Worm (Caenorhabditis elegans) whole organism, L3 larva: ENCODE results near the gene str-243.

ENCODE experiments used
- aly-2 ChIP-seq: fragments of 150-350 bp; optimal IDR thresholded peaks from 2 replicates; lab custom pipeline; 2014; ENCODE audit warnings: missing biosample characterization, missing genetic modification characterization
- ceh-82 ChIP-seq: fragments of 150-350 bp; optimal IDR thresholded peaks from 2 replicates; lab custom pipeline; 2014; ENCODE audit warnings: missing biosample characterization, missing genetic modification characterization
- daf-12 ChIP-seq: fragments of 150-350 bp; optimal IDR thresholded peaks from 2 replicates; lab custom pipeline; 2014; ENCODE audit warnings: missing biosample characterization, missing genetic modification reagents, missing genetic modification characterization
- egl-27 ChIP-seq: sonication (generic microtip); optimal IDR thresholded peaks from 4 replicates; lab custom pipeline; 2017; ENCODE audit warnings: missing biosample characterization, missing genetic modification reagents, missing genetic modification characterization
- egl-5 ChIP-seq: fragments of 150-350 bp; optimal IDR thresholded peaks from 2 replicates; lab custom pipeline; 2017; ENCODE audit warnings: missing biosample characterization, missing genetic modification reagents, missing genetic modification characterization, inconsistent platforms
- elt-1 ChIP-seq: fragments of 150-350 bp; optimal IDR thresholded peaks from 2 replicates; lab custom pipeline; 2014; ENCODE audit warnings: missing biosample characterization, missing genetic modification characterization
- elt-2 ChIP-seq: sonication (generic microtip); optimal IDR thresholded peaks from 2 replicates; lab custom pipeline; 2016; ENCODE audit warnings: missing genetic modification reagents, mild to moderate bottlenecking, missing genetic modification characterization, missing compliant biosample characterization
- eor-1 ChIP-seq, 2 experiments: fragments of 150-350 bp; optimal IDR thresholded peaks; 2 replicates each; lab custom pipeline; 2014 to 2018; ENCODE audit warnings: missing biosample characterization in 2 of 2, missing genetic modification characterization in 2 of 2
- fkh-2 ChIP-seq: fragments of 150-350 bp; optimal IDR thresholded peaks from 2 replicates; lab custom pipeline; 2014; ENCODE audit warnings: missing biosample characterization, missing genetic modification reagents, missing genetic modification characterization
- fos-1 ChIP-seq: fragments of 150-350 bp; optimal IDR thresholded peaks from 2 replicates; lab custom pipeline; 2014; ENCODE audit warnings: missing biosample characterization, missing genetic modification characterization
- hmg-11 ChIP-seq: sonication (generic microtip); optimal IDR thresholded peaks from 2 replicates; lab custom pipeline; 2016; ENCODE audit warnings: missing genetic modification characterization, missing compliant biosample characterization
- lin-15B ChIP-seq: fragments of 150-350 bp; optimal IDR thresholded peaks from 2 replicates; lab custom pipeline; 2014; ENCODE audit warnings: missing biosample characterization, missing genetic modification characterization
- lin-39 ChIP-seq: fragments of 150-350 bp; optimal IDR thresholded peaks from 2 replicates; lab custom pipeline; 2018; ENCODE audit warnings: missing biosample characterization, missing genetic modification reagents, missing genetic modification characterization
- lsy-12 ChIP-seq: sonication (generic microtip); optimal IDR thresholded peaks from 2 replicates; lab custom pipeline; 2016; ENCODE audit warnings: mild to moderate bottlenecking, missing genetic modification characterization, missing compliant biosample characterization
- mdl-1 ChIP-seq: fragments of 150-350 bp; optimal IDR thresholded peaks from 2 replicates; lab custom pipeline; 2014; ENCODE audit warnings: missing biosample characterization, missing genetic modification characterization
- mml-1 ChIP-seq: fragments of 150-350 bp; sonication (generic microtip); optimal IDR thresholded peaks from 3 replicates; lab custom pipeline; 2014; ENCODE audit warnings: missing biosample characterization, missing genetic modification characterization
- nfya-1 ChIP-seq: sonication (generic microtip); optimal IDR thresholded peaks from 2 replicates; lab custom pipeline; 2017; ENCODE audit warnings: missing genetic modification characterization, mild to moderate bottlenecking, missing compliant biosample characterization, antibody characterized with exemption, moderate library complexity; ENCODE audit not compliant: insufficient read depth
- nhr-12 ChIP-seq: fragments of 150-350 bp; optimal IDR thresholded peaks from 2 replicates; lab custom pipeline; 2014; ENCODE audit warnings: missing biosample characterization, missing genetic modification characterization
- nhr-23 ChIP-seq: fragments of 150-350 bp; optimal IDR thresholded peaks from 2 replicates; lab custom pipeline; 2014; ENCODE audit warnings: missing biosample characterization, missing genetic modification reagents, missing genetic modification characterization
- nhr-237 ChIP-seq: fragments of 150-350 bp; optimal IDR thresholded peaks from 2 replicates; lab custom pipeline; 2014; ENCODE audit warnings: missing biosample characterization, missing genetic modification characterization
- nhr-25 ChIP-seq: sonication (generic microtip); optimal IDR thresholded peaks from 2 replicates; lab custom pipeline; 2017; ENCODE audit warnings: missing biosample characterization, missing genetic modification characterization
- nhr-28 ChIP-seq: fragments of 150-350 bp; optimal IDR thresholded peaks from 2 replicates; lab custom pipeline; 2014; ENCODE audit warnings: missing biosample characterization, missing genetic modification characterization
- nhr-43 ChIP-seq: sonication (generic microtip); optimal IDR thresholded peaks from 2 replicates; lab custom pipeline; 2016; ENCODE audit warnings: mild to moderate bottlenecking, missing genetic modification characterization, missing compliant biosample characterization; ENCODE audit not compliant: poor library complexity, severe bottlenecking
- nhr-67 ChIP-seq: fragments of 150-350 bp; optimal IDR thresholded peaks from 2 replicates; lab custom pipeline; 2014; ENCODE audit warnings: missing biosample characterization, missing genetic modification characterization
- nhr-76 ChIP-seq: fragments of 150-350 bp; sonication (generic microtip); optimal IDR thresholded peaks from 5 replicates; lab custom pipeline; 2014; ENCODE audit warnings: missing biosample characterization, missing genetic modification characterization
- pha-4 ChIP-seq: fragments of 150-350 bp; optimal IDR thresholded peaks from 2 replicates; lab custom pipeline; 2014; ENCODE audit warnings: missing biosample characterization, missing genetic modification reagents, missing genetic modification characterization
- pqm-1 ChIP-seq: fragments of 150-350 bp; optimal IDR thresholded peaks from 2 replicates; lab custom pipeline; 2017; ENCODE audit warnings: missing biosample characterization, missing genetic modification characterization, inconsistent platforms
- sea-2 ChIP-seq: fragments of 150-350 bp; sonication (generic microtip); optimal IDR thresholded peaks from 4 replicates; lab custom pipeline; 2014; ENCODE audit warnings: missing biosample characterization, missing genetic modification reagents, missing genetic modification characterization
- skn-1 ChIP-seq: fragments of 150-350 bp; optimal IDR thresholded peaks from 2 replicates; lab custom pipeline; 2014; ENCODE audit warnings: missing biosample characterization, missing genetic modification characterization
- snpc-4 ChIP-seq: fragments of 150-350 bp; optimal IDR thresholded peaks from 2 replicates; lab custom pipeline; 2014; ENCODE audit warnings: missing biosample characterization, missing genetic modification characterization
- tbx-2 ChIP-seq: sonication (generic microtip); optimal IDR thresholded peaks from 2 replicates; lab custom pipeline; 2016; ENCODE audit warnings: mild to moderate bottlenecking, missing genetic modification characterization, missing compliant biosample characterization
- unc-39 ChIP-seq: sonication (generic microtip); optimal IDR thresholded peaks from 4 replicates; lab custom pipeline; 2017; ENCODE audit warnings: missing biosample characterization, missing genetic modification characterization
- unc-62 ChIP-seq: fragments of 150-350 bp; sonication (generic microtip); optimal IDR thresholded peaks from 4 replicates; lab custom pipeline; 2014; ENCODE audit warnings: missing biosample characterization, missing genetic modification reagents, missing genetic modification characterization
- zag-1 ChIP-seq: fragments of 150-350 bp; optimal IDR thresholded peaks from 2 replicates; lab custom pipeline; 2014; ENCODE audit warnings: missing biosample characterization, missing genetic modification characterization
- ztf-4 ChIP-seq: fragments of 150-350 bp; optimal IDR thresholded peaks from 2 replicates; lab custom pipeline; 2014; ENCODE audit warnings: missing biosample characterization, missing genetic modification characterization

str-243 gene

ce11 chrV:1521845-1522244, 740 bp upstream of the str-243 start, which contains the start of gene str-240:
str-240 (minus strand) TSS chrV:1521945.
- TF ChIP-seq nfya-1 (no peak), pha-4 (tag; lab: Kevin White, UChicago) (no peak), daf-12 (tag; lab: Kevin White, UChicago) (no peak), nhr-43 (no peak), unc-39 (tag; lab: Kevin White, UChicago) (no peak), eor-1 (tag; optimal IDR thresholded peaks at IDR 0.05; lab: Kevin White, UChicago) (no peak), egl-5 (tag; lab: Kevin White, UChicago) (no peak), ztf-4 (tag; lab: Kevin White, UChicago) (no peak), mdl-1 (tag; lab: Kevin White, UChicago) (no peak), mml-1 (tag; lab: Kevin White, UChicago) (no peak), nhr-237 (tag; lab: Kevin White, UChicago) (no peak), lin-15B (no peak), ceh-82 (tag; lab: Kevin White, UChicago) (no peak), nhr-76 (no peak), hmg-11 (tag; lab: Kevin White, UChicago) (no peak), lsy-12 (tag; lab: Kevin White, UChicago) (no peak), sea-2 (no peak), nhr-25 (tag; lab: Kevin White, UChicago) (no peak)
- TF ChIP-seq, all 47 proteins: peak for 0

DNA sequence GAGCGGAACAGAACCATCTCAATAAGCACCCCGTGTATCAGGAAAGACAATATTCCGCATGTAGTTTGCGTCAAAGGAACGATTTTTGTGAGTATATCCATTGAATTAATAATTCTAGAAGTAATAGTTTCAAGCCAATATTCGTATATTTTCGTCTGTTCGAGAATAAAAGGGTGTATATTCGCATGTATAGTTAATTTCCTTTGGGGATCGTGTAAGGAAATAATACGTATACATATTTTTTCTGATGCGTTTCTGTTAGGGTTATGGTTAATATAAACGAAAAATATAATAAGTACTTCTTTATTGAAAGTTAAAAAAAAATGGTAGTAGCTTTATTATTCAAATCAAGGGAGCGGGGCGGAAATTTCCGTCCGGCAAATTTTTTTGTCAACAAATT, 5.4 kb downstream of the str-243 start, which contains the start of gene str-236:
TSS of gene str-236 (minus strand) at position 101 of the 400 bp plus-strand sequence.
- no peak for TF ChIP-seq ztf-4 (tag; lab: Kevin White, UChicago)
- no peak for TF ChIP-seq mdl-1 (tag; lab: Kevin White, UChicago)
- no peak for TF ChIP-seq nhr-28 (tag; lab: Kevin White, UChicago)
- no peak for TF ChIP-seq nhr-23
- no peak for TF ChIP-seq nhr-67 (tag; lab: Kevin White, UChicago)
- no peak for TF ChIP-seq fos-1 (tag; lab: Kevin White, UChicago)
- TF ChIP-seq ceh-82 (tag; lab: Kevin White, UChicago) = no peak
- no peak for TF ChIP-seq egl-5 (tag; lab: Kevin White, UChicago)
- no peak for TF ChIP-seq daf-12 (tag; lab: Kevin White, UChicago)
- no peak for TF ChIP-seq lin-39 (tag; lab: Kevin White, UChicago)
- TF ChIP-seq nhr-25 (tag; lab: Kevin White, UChicago) = no peak
- no peak for TF ChIP-seq snpc-4
- no peak for TF ChIP-seq pqm-1
- TF ChIP-seq unc-62 (GFP tag; lab: Kevin White, UChicago) = no peak
- no peak for TF ChIP-seq nhr-43
- TF ChIP-seq elt-2 (tag; lab: Kevin White, UChicago) = no peak
- TF ChIP-seq sea-2 = no peak

- TF ChIP-seq ceh-82 (tag; lab: Kevin White, UChicago) = no peak
- no peak for TF ChIP-seq unc-62 (GFP tag; lab: Kevin White, UChicago)
- TF ChIP-seq egl-5 (tag; lab: Kevin White, UChicago) = no peak
- no peak for TF ChIP-seq unc-39 (tag; lab: Kevin White, UChicago)
- TF ChIP-seq mml-1 (tag; lab: Kevin White, UChicago) = no peak
- no peak for TF ChIP-seq tbx-2 (tag; lab: Kevin White, UChicago)
- no peak for TF ChIP-seq elt-1 (tag; lab: Kevin White, UChicago)
- TF ChIP-seq skn-1 (tag; lab: Kevin White, UChicago) = no peak
- TF ChIP-seq mdl-1 (tag; lab: Kevin White, UChicago) = no peak
- no peak for TF ChIP-seq egl-27 (tag; lab: Kevin White, UChicago)
- no peak for TF ChIP-seq zag-1
- TF ChIP-seq nhr-25 (tag; lab: Kevin White, UChicago) = no peak
- TF ChIP-seq pqm-1 = no peak
- TF ChIP-seq nhr-76 = no peak
- TF ChIP-seq nhr-12 (tag; lab: Kevin White, UChicago) = no peak
- TF ChIP-seq sea-2 = no peak
- TF ChIP-seq nhr-237 (tag; lab: Kevin White, UChicago) = no peak
- no peak for TF ChIP-seq aly-2 (tag; lab: Kevin White, UChicago)
Measured at ce11 chrV:1531159-1531558, 8.6 kb downstream of the str-243 start, which contains the start of gene K02H11.4. K02H11.4 (minus strand) TSS chrV:1531259.

- TF ChIP-seq eor-1 (tag; optimal IDR thresholded peaks at IDR 0.05; lab: Kevin White, UChicago) (no peak), nhr-23 (no peak), mml-1 (tag; lab: Kevin White, UChicago) (no peak), unc-39 (tag; lab: Kevin White, UChicago) (no peak), aly-2 (tag; lab: Kevin White, UChicago) (no peak), fkh-2 (tag; lab: Kevin White, UChicago) (no peak), zag-1 (no peak)
- TF ChIP-seq, all 47 proteins: peak for 0
Measured at ce11 chrV:1532455-1532854, 9.9 kb downstream of the str-243 start.
